Worm (Caenorhabditis elegans): ENCODE results near the gene str-13.

- TF ChIP-seq hlh-11 (tag; optimal IDR thresholded peaks at IDR 0.05) (no peak), mep-1 (tag; optimal IDR thresholded peaks at IDR 0.05) (no peak), ceh-28 (tag; optimal IDR thresholded peaks at IDR 0.05) (no peak), aha-1 (tag) (no peak), T26A8.4 (GFP tag; IDR thresholded peaks at IDR 0.05) (no peak), lin-39 (tag; optimal IDR thresholded peaks at IDR 0.05) (no peak), nhr-6 (tag; optimal IDR thresholded peaks at IDR 0.05) (no peak), fos-1 (tag; optimal IDR thresholded peaks at IDR 0.05) (no peak), hif-1 (tag; optimal IDR thresholded peaks at IDR 0.05) (no peak), D1046.2 (GFP tag; IDR thresholded peaks at IDR 0.05) (no peak), madf-5 (GFP tag; IDR thresholded peaks at IDR 0.05) (no peak), unc-130 (GFP tag; optimal IDR thresholded peaks at IDR 0.05) (no peak), nhr-237 (tag; optimal IDR thresholded peaks at IDR 0.05) (no peak), lin-38 (GFP tag; IDR thresholded peaks at IDR 0.05) (no peak)
These were observed 1.2 kb upstream of the str-13 start, which contains the start of gene str-33 for ce11 chrV:2728236-2728635.
